Worm (Caenorhabditis elegans) whole organism, L1 larva: ENCODE data around the gene C06C6.9.
A peak's percentile ranks its signal among the peaks of the same experiment; 100 is the strongest.

Experiments
- C34B4.2 ChIP-seq: sonication (generic microtip); optimal IDR thresholded peaks from 2 replicates; lab custom pipeline; 2017; ENCODE audit warnings: mild to moderate bottlenecking, missing genetic modification characterization, missing compliant biosample characterization
- F16B12.6 ChIP-seq: fragments of 150-350 bp; optimal IDR thresholded peaks from 2 replicates; lab custom pipeline; 2014; ENCODE audit warnings: missing biosample characterization, missing genetic modification characterization
- Y116A8C.19 ChIP-seq: sonication (generic microtip); optimal IDR thresholded peaks from 2 replicates; lab custom pipeline; 2016; ENCODE audit warnings: missing compliant biosample characterization, missing genetic modification characterization, borderline replicate concordance
- alr-1 ChIP-seq: fragments of 200-800 bp; sonication (Bioruptor generic); optimal IDR thresholded peaks from 2 replicates; lab custom pipeline; 2018; ENCODE audit warnings: borderline replicate concordance, mild to moderate bottlenecking, missing genetic modification characterization, missing compliant biosample characterization
- ama-1 ChIP-seq: fragments of 150-350 bp; optimal IDR thresholded peaks from 2 replicates; lab custom pipeline; 2014
- ceh-63 ChIP-seq: fragments of 200-800 bp; sonication (Bioruptor generic); optimal IDR thresholded peaks from 2 replicates; lab custom pipeline; 2018; ENCODE audit warnings: mild to moderate bottlenecking, missing genetic modification characterization, missing compliant biosample characterization
- ceh-8 ChIP-seq: fragments of 200-800 bp; sonication (Bioruptor generic); optimal IDR thresholded peaks from 2 replicates; lab custom pipeline; 2018; ENCODE audit warnings: mild to moderate bottlenecking, missing genetic modification characterization, moderate library complexity, missing compliant biosample characterization
- efl-1 ChIP-seq, 4 experiments: fragments of 150-350 bp; optimal IDR thresholded peaks in 3 of 4; peaks in 1 of 4; 1 replicate in 1 of 4; 2 replicates in 3 of 4; lab custom pipeline; 2014; ENCODE audit warnings: missing biosample characterization in 2 of 4, missing genetic modification characterization in 2 of 4, missing genetic modification reagents in 2 of 4
- egl-13 ChIP-seq: sonication (generic microtip); optimal IDR thresholded peaks from 2 replicates; lab custom pipeline; 2016; ENCODE audit warnings: missing genotype, missing genetic modification reagents, missing genetic modification characterization, missing compliant biosample characterization
- egl-27 ChIP-seq, 2 experiments: fragments of 150-350 bp in 1 of 2; sonication (generic microtip); optimal IDR thresholded peaks; 3 replicates each; lab custom pipeline; 2017 to 2018; ENCODE audit warnings: missing biosample characterization in 2 of 2, missing genetic modification characterization in 2 of 2, missing genetic modification reagents in 2 of 2
- elt-2 ChIP-seq: sonication (generic microtip); optimal IDR thresholded peaks from 2 replicates; lab custom pipeline; 2016; ENCODE audit warnings: missing genetic modification characterization, mild to moderate bottlenecking, inconsistent platforms, missing compliant biosample characterization, missing genetic modification reagents
- fkh-8 ChIP-seq: sonication (generic microtip); optimal IDR thresholded peaks from 2 replicates; lab custom pipeline; 2016; ENCODE audit warnings: mild to moderate bottlenecking, missing genetic modification characterization, missing compliant biosample characterization
- fos-1 ChIP-seq: fragments of 150-350 bp; optimal IDR thresholded peaks from 2 replicates; lab custom pipeline; 2014; ENCODE audit warnings: missing biosample characterization, missing genetic modification characterization
- irx-1 ChIP-seq: sonication (generic microtip); optimal IDR thresholded peaks from 2 replicates; lab custom pipeline; 2016; ENCODE audit warnings: missing genetic modification characterization, missing compliant biosample characterization
- jun-1 ChIP-seq: fragments of 150-350 bp; optimal IDR thresholded peaks from 2 replicates; lab custom pipeline; 2014; ENCODE audit warnings: missing biosample characterization, missing genetic modification reagents, missing genetic modification characterization
- lin-13 ChIP-seq: fragments of 150-350 bp; optimal IDR thresholded peaks from 2 replicates; lab custom pipeline; 2014; ENCODE audit warnings: missing biosample characterization, missing genetic modification reagents, missing genetic modification characterization
- lin-14 ChIP-seq: fragments of 200-800 bp; sonication (Bioruptor generic); optimal IDR thresholded peaks from 2 replicates; lab custom pipeline; 2018; ENCODE audit warnings: mild to moderate bottlenecking, missing genetic modification characterization, moderate library complexity, missing compliant biosample characterization
- lin-15B ChIP-seq: fragments of 150-350 bp; sonication (generic microtip); optimal IDR thresholded peaks from 3 replicates; lab custom pipeline; 2014; ENCODE audit warnings: missing biosample characterization, missing genetic modification characterization
- lsy-2 ChIP-seq, 2 experiments: fragments of 150-350 bp; optimal IDR thresholded peaks; 2 replicates each; lab custom pipeline; 2014; ENCODE audit warnings: missing biosample characterization in 2 of 2, missing genetic modification characterization in 2 of 2
- mdl-1 ChIP-seq, 2 experiments: fragments of 150-350 bp; optimal IDR thresholded peaks; 2 replicates each; lab custom pipeline; 2014 to 2017; ENCODE audit warnings: missing biosample characterization in 2 of 2, missing genetic modification characterization in 2 of 2, inconsistent platforms in 1 of 2
- mep-1 ChIP-seq: fragments of 150-350 bp; optimal IDR thresholded peaks from 2 replicates; lab custom pipeline; 2014; ENCODE audit warnings: missing biosample characterization, missing genetic modification characterization
- nhr-12 ChIP-seq: sonication (generic microtip); optimal IDR thresholded peaks from 2 replicates; lab custom pipeline; 2017; ENCODE audit warnings: missing biosample characterization, missing genetic modification characterization
- nhr-20 ChIP-seq: sonication (generic microtip); optimal IDR thresholded peaks from 2 replicates; lab custom pipeline; 2016; ENCODE audit warnings: mild to moderate bottlenecking, missing genetic modification characterization, missing compliant biosample characterization
- nhr-237 ChIP-seq: fragments of 150-350 bp; optimal IDR thresholded peaks from 2 replicates; lab custom pipeline; 2014; ENCODE audit warnings: missing biosample characterization, missing genetic modification characterization
- nhr-47 ChIP-seq: sonication (generic microtip); optimal IDR thresholded peaks from 2 replicates; lab custom pipeline; 2016; ENCODE audit warnings: mild to moderate bottlenecking, missing genetic modification characterization, moderate library complexity, missing compliant biosample characterization
- nhr-71 ChIP-seq: sonication (generic microtip); optimal IDR thresholded peaks from 2 replicates; lab custom pipeline; 2016; ENCODE audit warnings: mild to moderate bottlenecking, missing genetic modification characterization, moderate library complexity, missing compliant biosample characterization
- nhr-76 ChIP-seq: sonication (generic microtip); optimal IDR thresholded peaks from 2 replicates; lab custom pipeline; 2017; ENCODE audit warnings: missing biosample characterization, missing genetic modification characterization
- nhr-84 ChIP-seq: sonication (generic microtip); optimal IDR thresholded peaks from 2 replicates; lab custom pipeline; 2017; ENCODE audit warnings: missing biosample characterization, missing genetic modification characterization
- nhr-85 ChIP-seq: sonication (generic microtip); peaks from one replicate; lab custom pipeline; 2016; ENCODE audit warnings: missing genetic modification characterization, inconsistent platforms, missing compliant biosample characterization
- nhr-90 ChIP-seq: sonication (generic microtip); optimal IDR thresholded peaks from 2 replicates; lab custom pipeline; 2016; ENCODE audit warnings: mild to moderate bottlenecking, missing genetic modification characterization, missing compliant biosample characterization; ENCODE audit not compliant: poor library complexity
- pqm-1 ChIP-seq: sonication (generic microtip); optimal IDR thresholded peaks from 3 replicates; lab custom pipeline; 2017; ENCODE audit warnings: missing biosample characterization, missing genetic modification characterization
- skn-1 ChIP-seq: fragments of 150-350 bp; optimal IDR thresholded peaks from 2 replicates; lab custom pipeline; 2014; ENCODE audit warnings: missing biosample characterization, missing genetic modification characterization
- sox-4 ChIP-seq: sonication (generic microtip); optimal IDR thresholded peaks from 2 replicates; lab custom pipeline; 2016; ENCODE audit warnings: missing genetic modification characterization, missing compliant biosample characterization
- sup-37 ChIP-seq: fragments of 200-800 bp; sonication (Bioruptor generic); optimal IDR thresholded peaks from 2 replicates; lab custom pipeline; 2018; ENCODE audit warnings: mild to moderate bottlenecking, missing genetic modification characterization, missing compliant biosample characterization
- swsn-7 ChIP-seq: sonication (generic microtip); optimal IDR thresholded peaks from 2 replicates; lab custom pipeline; 2016; ENCODE audit warnings: missing genetic modification characterization, missing compliant biosample characterization
- tbx-2 ChIP-seq: sonication (generic microtip); optimal IDR thresholded peaks from 2 replicates; lab custom pipeline; 2016; ENCODE audit warnings: missing genetic modification characterization, missing compliant biosample characterization
- unc-130 ChIP-seq: fragments of 150-350 bp; optimal IDR thresholded peaks from 2 replicates; lab custom pipeline; 2017; ENCODE audit warnings: missing biosample characterization, missing genetic modification characterization, inconsistent platforms
- unc-62 ChIP-seq: fragments of 150-350 bp; optimal IDR thresholded peaks from 2 replicates; lab custom pipeline; 2014; ENCODE audit warnings: missing biosample characterization, missing genetic modification reagents, missing genetic modification characterization
- unc-86 ChIP-seq: sonication (generic microtip); optimal IDR thresholded peaks from 2 replicates; lab custom pipeline; 2016; ENCODE audit warnings: missing genetic modification characterization, missing compliant biosample characterization
- unc-98 ChIP-seq: fragments of 200-800 bp; sonication (Bioruptor generic); IDR thresholded peaks from 2 replicates; pipeline ENCODE4 v1.3.6; 2022; ENCODE audit warnings: missing genetic modification characterization, missing compliant biosample characterization
- vab-15 ChIP-seq: sonication (generic microtip); optimal IDR thresholded peaks from 2 replicates; lab custom pipeline; 2017; ENCODE audit warnings: missing genotype, mild to moderate bottlenecking, missing genetic modification characterization, missing compliant biosample characterization
- zag-1 ChIP-seq: fragments of 150-350 bp; optimal IDR thresholded peaks from 2 replicates; lab custom pipeline; 2014; ENCODE audit warnings: missing biosample characterization, missing genetic modification characterization
- ztf-11 ChIP-seq, 2 experiments: sonication (generic microtip); optimal IDR thresholded peaks; 2 replicates each; lab custom pipeline; 2016 to 2017; ENCODE audit warnings: missing genetic modification characterization in 2 of 2, missing biosample characterization in 1 of 2, missing compliant biosample characterization in 1 of 2

The C06C6.9 gene

ce11 chrV:15965114-15965513 is 31.4 kb downstream of the C06C6.9 start, which contains the start of gene sri-2:
TSS of gene sri-2 (minus strand) at chrV:15965214.
- TF ChIP-seq fkh-8 (tag; lab: Kevin White, UChicago): peak; percentile 39
- no peak for TF ChIP-seq egl-13

ce11 chrV:15959456-15959855 is 37.1 kb downstream of the C06C6.9 start:
- no peak for TF ChIP-seq nhr-237 (tag; lab: Kevin White, UChicago)
- no peak for TF ChIP-seq lin-15B (tag; lab: Kevin White, UChicago)
- TF ChIP-seq nhr-20 (tag; lab: Kevin White, UChicago): peak; percentile 53
- no peak for TF ChIP-seq unc-62 (GFP tag; lab: Kevin White, UChicago)
- TF ChIP-seq C34B4.2 (tag; lab: Kevin White, UChicago): no peak
- TF ChIP-seq mep-1 (tag; lab: Kevin White, UChicago): peak; percentile 8
- TF ChIP-seq lin-13 (GFP tag; lab: Kevin White, UChicago): no peak
- no peak for TF ChIP-seq zag-1
- TF ChIP-seq lin-14 (GFP tag; lab: Kevin White, UChicago): peak; percentile 55
- peak; percentile 87 for TF ChIP-seq nhr-85 (tag; lab: Kevin White, UChicago)
- TF ChIP-seq elt-2: no peak
- no peak for TF ChIP-seq ceh-8 (GFP tag; lab: Kevin White, UChicago)
- peak; percentile 35 to 41 for TF ChIP-seq efl-1 (optimal IDR thresholded peaks at IDR 0.05; lab: Kevin White, UChicago)
- peak in 1 of 2 experiments; percentile 82 for TF ChIP-seq efl-1 (GFP tag; optimal IDR thresholded peaks at IDR 0.05 in 1 of 2; lab: Kevin White, UChicago)
- TF ChIP-seq pqm-1 (tag; lab: Kevin White, UChicago): no peak
- TF ChIP-seq egl-27 (tag; optimal IDR thresholded peaks at IDR 0.05; lab: Kevin White, UChicago): no peak
- TF ChIP-seq unc-98 (GFP tag; lab: Robert Waterston, UW): no peak
- TF ChIP-seq lsy-2 (tag; optimal IDR thresholded peaks at IDR 0.05; lab: Kevin White, UChicago): peak; percentile 13 to 14
- TF ChIP-seq, all 84 proteins: peak for 6

- no peak for TF ChIP-seq fos-1 (tag; lab: Kevin White, UChicago)
- TF ChIP-seq nhr-84: no peak
- no peak for TF ChIP-seq C34B4.2 (tag; lab: Kevin White, UChicago)
- no peak for TF ChIP-seq F16B12.6 (tag; lab: Kevin White, UChicago)
- no peak for TF ChIP-seq nhr-90
- no peak for TF ChIP-seq mep-1 (tag; lab: Kevin White, UChicago)
- TF ChIP-seq skn-1 (tag; lab: Kevin White, UChicago): no peak
- TF ChIP-seq nhr-12: no peak
- TF ChIP-seq pqm-1 (tag; lab: Kevin White, UChicago): no peak
- TF ChIP-seq tbx-2 (tag; lab: Kevin White, UChicago): no peak
- TF ChIP-seq swsn-7 (tag; lab: Kevin White, UChicago): no peak
- no peak for TF ChIP-seq ztf-11 (tag; optimal IDR thresholded peaks at IDR 0.05; lab: Kevin White, UChicago)
- no peak for TF ChIP-seq ama-1 (lab: Kevin White, UChicago)
- TF ChIP-seq nhr-47: no peak
- TF ChIP-seq nhr-85 (tag; lab: Kevin White, UChicago): no peak
- no peak for TF ChIP-seq irx-1 (tag; lab: Kevin White, UChicago)
These were observed 39.5 kb downstream of the C06C6.9 start, which contains the start of gene F36G9.3 for ce11 chrV:15957098-15957497. TSS of gene F36G9.3 (plus strand) at chrV:15957398.

ce11 chrV:15955497-15955896 is 41.1 kb downstream of the C06C6.9 start, which contains the start of gene srh-186:
TSS of gene srh-186 (plus strand) at chrV:15955797.
- no peak for TF ChIP-seq vab-15
- TF ChIP-seq sox-4: no peak
- TF ChIP-seq unc-86: no peak
- no peak for TF ChIP-seq ceh-63 (GFP tag; lab: Kevin White, UChicago)
- TF ChIP-seq mep-1 (tag; lab: Kevin White, UChicago): no peak
- TF ChIP-seq nhr-71 (tag; lab: Kevin White, UChicago): no peak
- TF ChIP-seq alr-1: no peak
- no peak for TF ChIP-seq mdl-1 (tag; optimal IDR thresholded peaks at IDR 0.05; lab: Kevin White, UChicago)
- no peak for TF ChIP-seq unc-130 (tag; lab: Kevin White, UChicago)
- no peak for TF ChIP-seq egl-13
- no peak for TF ChIP-seq nhr-76
- no peak for TF ChIP-seq zag-1
- TF ChIP-seq Y116A8C.19: no peak
- TF ChIP-seq jun-1 (tag; lab: Kevin White, UChicago): no peak
- no peak for TF ChIP-seq sup-37 (GFP tag; lab: Kevin White, UChicago)
